Worm (Caenorhabditis elegans) whole organism, L4 larva: ENCODE measurements around the gene tbx-9.

ENCODE experiments used
- D1046.2 ChIP-seq: fragments of 200-800 bp; sonication (Bioruptor generic); IDR thresholded peaks from 2 replicates; pipeline ENCODE4 v1.3.6; 2022; ENCODE audit warnings: missing genetic modification characterization, missing compliant biosample characterization
- T20F7.1 ChIP-seq: fragments of 200-800 bp; sonication (Bioruptor generic); optimal IDR thresholded peaks from 2 replicates; lab custom pipeline; 2018; ENCODE audit warnings: mild to moderate bottlenecking, missing genetic modification characterization, missing compliant biosample characterization
- T26A8.4 ChIP-seq: fragments of 200-800 bp; sonication (Bioruptor generic); IDR thresholded peaks from 2 replicates; pipeline ENCODE4 v1.3.6; 2022; ENCODE audit warnings: missing genetic modification characterization, missing compliant biosample characterization
- ZK337.2 ChIP-seq: fragments of 200-800 bp; sonication (Bioruptor generic); IDR thresholded peaks from 2 replicates; pipeline ENCODE4 v1.3.6; 2022; ENCODE audit warnings: missing genetic modification reagents, missing genetic modification characterization, missing compliant biosample characterization
- aha-1 ChIP-seq: fragments of 150-350 bp; peaks from one replicate; lab custom pipeline; 2014; ENCODE audit warnings: missing biosample characterization, missing genetic modification characterization
- aly-2 ChIP-seq: sonication (generic microtip); optimal IDR thresholded peaks from 2 replicates; lab custom pipeline; 2018; ENCODE audit warnings: missing biosample characterization, missing genetic modification characterization
- ama-1 ChIP-seq: fragments of 150-350 bp; optimal IDR thresholded peaks from 2 replicates; lab custom pipeline; 2014; ENCODE audit warnings: inconsistent platforms, mixed read lengths
- ceh-62 ChIP-seq: sonication (generic microtip); optimal IDR thresholded peaks from 2 replicates; lab custom pipeline; 2017; ENCODE audit warnings: missing biosample characterization, missing genetic modification characterization
- daf-16 ChIP-seq, 3 experiments: sonication (generic microtip); optimal IDR thresholded peaks; 2 replicates each; lab custom pipeline; 2016 to 2017; ENCODE audit warnings: missing genetic modification characterization in 3 of 3, missing genetic modification reagents in 3 of 3, mild to moderate bottlenecking in 2 of 3, missing compliant biosample characterization in 2 of 3, missing biosample characterization in 1 of 3, moderate library complexity in 1 of 3
- dmd-6 ChIP-seq: fragments of 200-800 bp; sonication (Bioruptor generic); IDR thresholded peaks from 2 replicates; pipeline ENCODE4 v1.3.6; 2022; ENCODE audit warnings: missing genetic modification reagents, missing genetic modification characterization, missing compliant biosample characterization
- dmd-8 ChIP-seq: fragments of 200-800 bp; sonication (Bioruptor generic); IDR thresholded peaks from 2 replicates; pipeline ENCODE4 v1.3.6; 2022; ENCODE audit warnings: missing genetic modification characterization, missing compliant biosample characterization
- dve-1 ChIP-seq: sonication (generic microtip); optimal IDR thresholded peaks from 2 replicates; lab custom pipeline; 2017; ENCODE audit warnings: antibody characterized with exemption, mild to moderate bottlenecking, missing genetic modification characterization, missing compliant biosample characterization; ENCODE audit not compliant: insufficient read depth
- fkh-10 ChIP-seq: fragments of 150-350 bp; optimal IDR thresholded peaks from 2 replicates; lab custom pipeline; 2014; ENCODE audit warnings: missing biosample characterization, missing genetic modification reagents, missing genetic modification characterization
- hlh-11 ChIP-seq: fragments of 200-800 bp; sonication (Bioruptor generic); optimal IDR thresholded peaks from 2 replicates; lab custom pipeline; 2018; ENCODE audit warnings: mild to moderate bottlenecking, missing genetic modification characterization, missing compliant biosample characterization
- hlh-30 ChIP-seq: sonication (generic microtip); optimal IDR thresholded peaks from 2 replicates; lab custom pipeline; 2017; ENCODE audit warnings: antibody characterized with exemption, mild to moderate bottlenecking, missing genetic modification characterization, missing compliant biosample characterization; ENCODE audit not compliant: insufficient read depth
- lim-7 ChIP-seq: fragments of 200-800 bp; sonication (Bioruptor generic); IDR thresholded peaks from 2 replicates; pipeline ENCODE4 v1.3.6; 2022; ENCODE audit warnings: missing genetic modification characterization, missing compliant biosample characterization
- lin-29 ChIP-seq: fragments of 200-800 bp; sonication (Bioruptor generic); IDR thresholded peaks from 2 replicates; pipeline ENCODE4 v1.3.6; 2022; ENCODE audit warnings: missing genetic modification reagents, missing genetic modification characterization, missing compliant biosample characterization
- lsy-2 ChIP-seq, 2 experiments: fragments of 150-350 bp in 1 of 2; sonication (generic microtip) in 1 of 2; optimal IDR thresholded peaks; 2 replicates each; lab custom pipeline; 2014 to 2017; ENCODE audit warnings: missing biosample characterization in 2 of 2, missing genetic modification characterization in 2 of 2
- madf-9 ChIP-seq: fragments of 200-800 bp; sonication (Bioruptor generic); conservative IDR thresholded peaks from 2 replicates; pipeline ENCODE4 v1.3.6; 2022; ENCODE audit warnings: missing genetic modification reagents, missing genetic modification characterization, missing compliant biosample characterization
- mdl-1 ChIP-seq, 2 experiments: fragments of 150-350 bp in 1 of 2; sonication (generic microtip) in 1 of 2; optimal IDR thresholded peaks; 2 replicates each; lab custom pipeline; 2014 to 2017; ENCODE audit warnings: missing biosample characterization in 2 of 2, missing genetic modification characterization in 2 of 2
- mdt-29 ChIP-seq: fragments of 200-800 bp; sonication (Bioruptor generic); IDR thresholded peaks from 2 replicates; pipeline ENCODE4 v1.3.6; 2022; ENCODE audit warnings: missing genetic modification reagents, missing genetic modification characterization, missing compliant biosample characterization
- mep-1 ChIP-seq: fragments of 150-350 bp; sonication (generic microtip); optimal IDR thresholded peaks from 3 replicates; lab custom pipeline; 2014; ENCODE audit warnings: missing biosample characterization, missing genetic modification characterization
- mes-2 ChIP-seq: sonication (generic microtip); optimal IDR thresholded peaks from 2 replicates; lab custom pipeline; 2016; ENCODE audit warnings: missing genotype, mild to moderate bottlenecking, missing genetic modification characterization, missing compliant biosample characterization; ENCODE audit not compliant: poor library complexity, severe bottlenecking
- mxl-3 ChIP-seq: fragments of 200-800 bp; sonication (Bioruptor generic); optimal IDR thresholded peaks from 2 replicates; lab custom pipeline; 2018; ENCODE audit warnings: mild to moderate bottlenecking, missing genetic modification characterization, missing compliant biosample characterization
- nhr-10 ChIP-seq: fragments of 150-350 bp; optimal IDR thresholded peaks from 2 replicates; lab custom pipeline; 2014; ENCODE audit warnings: missing biosample characterization, missing genetic modification characterization
- nhr-25 ChIP-seq: sonication (generic microtip); optimal IDR thresholded peaks from 2 replicates; lab custom pipeline; 2017; ENCODE audit warnings: missing genetic modification characterization, mild to moderate bottlenecking, missing compliant biosample characterization, antibody characterized with exemption, moderate library complexity, borderline replicate concordance; ENCODE audit not compliant: insufficient read depth
- nhr-28 ChIP-seq: fragments of 150-350 bp; optimal IDR thresholded peaks from 2 replicates; lab custom pipeline; 2014; ENCODE audit warnings: missing biosample characterization, missing genetic modification characterization
- nhr-76 ChIP-seq: fragments of 150-350 bp; optimal IDR thresholded peaks from 2 replicates; lab custom pipeline; 2014; ENCODE audit warnings: missing biosample characterization, missing genetic modification characterization
- rbr-2 ChIP-seq: sonication (generic microtip); optimal IDR thresholded peaks from 2 replicates; lab custom pipeline; 2016; ENCODE audit warnings: missing genotype, missing genetic modification characterization, missing compliant biosample characterization
- set-16 ChIP-seq: fragments of 200-800 bp; sonication (Bioruptor generic); IDR thresholded peaks from 2 replicates; pipeline ENCODE4 v1.3.6; 2022; ENCODE audit warnings: missing genetic modification reagents, missing genetic modification characterization, missing compliant biosample characterization
- tra-1 ChIP-seq: fragments of 200-800 bp; sonication (Bioruptor generic); IDR thresholded peaks from 2 replicates; pipeline ENCODE4 v1.3.6; 2022; ENCODE audit warnings: missing genetic modification reagents, missing genetic modification characterization, missing compliant biosample characterization
- unc-62 ChIP-seq, 3 experiments: fragments of 150-350 bp in 1 of 3; sonication (generic microtip); optimal IDR thresholded peaks in 2 of 3; peaks in 1 of 3; 1 replicate in 1 of 3; 2 replicates in 2 of 3; lab custom pipeline; 2014 to 2017; ENCODE audit warnings: missing biosample characterization in 3 of 3, missing genetic modification characterization in 3 of 3, missing genetic modification reagents in 3 of 3, missing genotype in 1 of 3
- zfp-3 ChIP-seq: fragments of 200-800 bp; sonication (Bioruptor generic); conservative IDR thresholded peaks from 2 replicates; pipeline ENCODE4 v1.3.6; 2022; ENCODE audit warnings: missing genetic modification reagents, missing genetic modification characterization, missing compliant biosample characterization
- ztf-11 ChIP-seq: fragments of 150-350 bp; optimal IDR thresholded peaks from 2 replicates; lab custom pipeline; 2014; ENCODE audit warnings: missing biosample characterization, missing genetic modification characterization

The tbx-9 gene

ce11 chrIII:10337508-10338166 is 4.0 kb downstream of the tbx-9 start, which contains the start of gene ttr-15:
Gene ttr-15 (plus strand): TSS chrIII:10337847.
- TF ChIP-seq daf-16 (GFP tag; optimal IDR thresholded peaks at IDR 0.05; lab: Kevin White, UChicago) (no peak), daf-16 (tag; optimal IDR thresholded peaks at IDR 0.05; lab: Kevin White, UChicago) (peak; percentile 16), mdt-29 (GFP tag; lab: Robert Waterston, UW) (no peak), zfp-3 (GFP tag; lab: Robert Waterston, UW) (0 out of 2 replicates have a peak, but pooled peaks have one; percentile 14), aha-1 (tag; lab: Kevin White, UChicago) (peak; percentile 87), hlh-11 (tag; lab: Kevin White, UChicago) (peak; percentile 51), fkh-10 (GFP tag; lab: Kevin White, UChicago) (no peak), lsy-2 (tag; optimal IDR thresholded peaks at IDR 0.05; lab: Kevin White, UChicago) (peak in 1 of 2 experiments; percentile 20), mxl-3 (peak; percentile 24), nhr-28 (tag; lab: Kevin White, UChicago) (peak; percentile 41), mes-2 (tag; lab: Kevin White, UChicago) (peak; percentile 19), hlh-30 (tag; lab: Kevin White, UChicago) (peak; percentile 34), tra-1 (GFP tag; lab: Robert Waterston, UW) (0 out of 2 replicates have a peak, but pooled peaks have one; percentile 28), nhr-10 (tag; lab: Kevin White, UChicago) (peak; percentile 13), dmd-8 (GFP tag; lab: Robert Waterston, UW) (no peak), mdl-1 (tag; optimal IDR thresholded peaks at IDR 0.05; lab: Kevin White, UChicago) (peak in 1 of 2 experiments; percentile 12), aly-2 (no peak), dve-1 (tag; lab: Kevin White, UChicago) (peak; percentile 72), mep-1 (tag; lab: Kevin White, UChicago) (peak; percentile 44), ZK337.2 (GFP tag; lab: Robert Waterston, UW) (no peak), T20F7.1 (peak; percentile 54), nhr-25 (tag; lab: Kevin White, UChicago) (peak; percentile 38), dmd-6 (peak; percentile 41), ama-1 (lab: Kevin White, UChicago) (peak; percentile 96), nhr-76 (tag; lab: Kevin White, UChicago) (peak; percentile 1)

ce11 chrIII:10336109-10336508 is 5.5 kb downstream of the tbx-9 start:
- TF ChIP-seq ceh-62 (no peak), D1046.2 (no peak), T26A8.4 (GFP tag; lab: Robert Waterston, UW) (no peak), lim-7 (GFP tag; lab: Robert Waterston, UW) (no peak), ama-1 (lab: Kevin White, UChicago) (no peak), aha-1 (tag; lab: Kevin White, UChicago) (peak; percentile 96), ztf-11 (tag; lab: Kevin White, UChicago) (no peak), madf-9 (GFP tag; lab: Robert Waterston, UW) (no peak), nhr-25 (tag; lab: Kevin White, UChicago) (no peak), unc-62 (GFP tag; optimal IDR thresholded peaks at IDR 0.05 in 1 of 2; lab: Kevin White, UChicago) (peak in 1 of 2 experiments; percentile 54), unc-62 (tag; optimal IDR thresholded peaks at IDR 0.05; lab: Kevin White, UChicago) (no peak)

- peak; percentile 97 for TF ChIP-seq aha-1 (tag; lab: Kevin White, UChicago)
- no peak for TF ChIP-seq rbr-2 (tag; lab: Kevin White, UChicago)
- no peak for TF ChIP-seq set-16 (GFP tag; lab: Robert Waterston, UW)
- no peak for TF ChIP-seq lin-29 (GFP tag; lab: Robert Waterston, UW)
- TF ChIP-seq, all 104 proteins: peak for 1
Observed at ce11 chrIII:10335086-10335485, 6.6 kb downstream of the tbx-9 start, which contains the start of gene ced-9. Gene ced-9 (plus strand): TSS chrIII:10335172.
